Worm (Caenorhabditis elegans) whole organism, L1 larva: Measurements from ENCODE around the gene H28G03.2.

Source experiments
- C16A3.4 ChIP-seq: fragments of 150-350 bp; optimal IDR thresholded peaks from 2 replicates; lab custom pipeline; 2014; ENCODE audit warnings: missing biosample characterization, missing genetic modification characterization
- C34B4.2 ChIP-seq: sonication (generic microtip); optimal IDR thresholded peaks from 2 replicates; lab custom pipeline; 2017; ENCODE audit warnings: mild to moderate bottlenecking, missing genetic modification characterization, missing compliant biosample characterization
- aha-1 ChIP-seq: fragments of 150-350 bp; optimal IDR thresholded peaks from 2 replicates; lab custom pipeline; 2014; ENCODE audit warnings: missing biosample characterization, missing genetic modification characterization
- alr-1 ChIP-seq: fragments of 200-800 bp; sonication (Bioruptor generic); optimal IDR thresholded peaks from 2 replicates; lab custom pipeline; 2018; ENCODE audit warnings: borderline replicate concordance, mild to moderate bottlenecking, missing genetic modification characterization, missing compliant biosample characterization
- blmp-1 ChIP-seq: fragments of 150-350 bp; optimal IDR thresholded peaks from 2 replicates; lab custom pipeline; 2014; ENCODE audit warnings: missing biosample characterization, missing genetic modification characterization
- ceh-63 ChIP-seq: fragments of 200-800 bp; sonication (Bioruptor generic); optimal IDR thresholded peaks from 2 replicates; lab custom pipeline; 2018; ENCODE audit warnings: mild to moderate bottlenecking, missing genetic modification characterization, missing compliant biosample characterization
- ceh-8 ChIP-seq: fragments of 200-800 bp; sonication (Bioruptor generic); optimal IDR thresholded peaks from 2 replicates; lab custom pipeline; 2018; ENCODE audit warnings: mild to moderate bottlenecking, missing genetic modification characterization, moderate library complexity, missing compliant biosample characterization
- ceh-90 ChIP-seq: sonication (generic microtip); optimal IDR thresholded peaks from 2 replicates; lab custom pipeline; 2016; ENCODE audit warnings: missing genetic modification characterization, missing compliant biosample characterization
- dpl-1 ChIP-seq, 3 experiments: fragments of 150-350 bp in 2 of 3; sonication (generic microtip) in 1 of 3; optimal IDR thresholded peaks; 2 replicates each; lab custom pipeline; 2014 to 2017; ENCODE audit warnings: missing biosample characterization in 3 of 3, missing genetic modification characterization in 3 of 3, missing genetic modification reagents in 3 of 3
- dsc-1 ChIP-seq: sonication (generic microtip); optimal IDR thresholded peaks from 2 replicates; lab custom pipeline; 2016; ENCODE audit warnings: mild to moderate bottlenecking, missing genetic modification characterization, missing compliant biosample characterization
- efl-1 ChIP-seq, 4 experiments: fragments of 150-350 bp; optimal IDR thresholded peaks in 3 of 4; peaks in 1 of 4; 1 replicate in 1 of 4; 2 replicates in 3 of 4; lab custom pipeline; 2014; ENCODE audit warnings: missing biosample characterization in 2 of 4, missing genetic modification characterization in 2 of 4, missing genetic modification reagents in 2 of 4
- egl-13 ChIP-seq: sonication (generic microtip); optimal IDR thresholded peaks from 2 replicates; lab custom pipeline; 2016; ENCODE audit warnings: missing genotype, missing genetic modification reagents, missing genetic modification characterization, missing compliant biosample characterization
- elt-2 ChIP-seq: sonication (generic microtip); optimal IDR thresholded peaks from 2 replicates; lab custom pipeline; 2016; ENCODE audit warnings: missing genetic modification characterization, mild to moderate bottlenecking, inconsistent platforms, missing compliant biosample characterization, missing genetic modification reagents
- elt-3 ChIP-seq, 6 experiments: fragments of 150-350 bp in 1 of 6; sonication (generic microtip); optimal IDR thresholded peaks; 2 replicates each; lab custom pipeline; 2017 to 2018; ENCODE audit warnings: missing biosample characterization in 6 of 6, missing genetic modification characterization in 6 of 6, inconsistent platforms in 1 of 6
- fkh-10 ChIP-seq: sonication (generic microtip); optimal IDR thresholded peaks from 2 replicates; lab custom pipeline; 2017; ENCODE audit warnings: missing biosample characterization, missing genetic modification reagents, missing genetic modification characterization
- fkh-4 ChIP-seq: sonication (generic microtip); optimal IDR thresholded peaks from 2 replicates; lab custom pipeline; 2016; ENCODE audit warnings: missing compliant biosample characterization, missing genetic modification characterization, borderline replicate concordance
- fkh-8 ChIP-seq: sonication (generic microtip); optimal IDR thresholded peaks from 2 replicates; lab custom pipeline; 2016; ENCODE audit warnings: mild to moderate bottlenecking, missing genetic modification characterization, missing compliant biosample characterization
- grh-1 ChIP-seq: fragments of 200-800 bp; sonication (Bioruptor generic); IDR thresholded peaks from 2 replicates; pipeline ENCODE4 v1.3.6; 2022; ENCODE audit warnings: missing genetic modification reagents, missing genetic modification characterization, missing compliant biosample characterization
- hlh-17 ChIP-seq: fragments of 200-800 bp; sonication (Bioruptor generic); optimal IDR thresholded peaks from 2 replicates; lab custom pipeline; 2018; ENCODE audit warnings: missing genetic modification characterization, mild to moderate bottlenecking, missing compliant biosample characterization, moderate library complexity, borderline replicate concordance
- hpl-2 ChIP-seq: fragments of 150-350 bp; optimal IDR thresholded peaks from 2 replicates; lab custom pipeline; 2014; ENCODE audit warnings: missing biosample characterization, missing genetic modification reagents, missing genetic modification characterization
- irx-1 ChIP-seq: sonication (generic microtip); optimal IDR thresholded peaks from 2 replicates; lab custom pipeline; 2016; ENCODE audit warnings: missing genetic modification characterization, missing compliant biosample characterization
- lin-14 ChIP-seq: fragments of 200-800 bp; sonication (Bioruptor generic); optimal IDR thresholded peaks from 2 replicates; lab custom pipeline; 2018; ENCODE audit warnings: mild to moderate bottlenecking, missing genetic modification characterization, moderate library complexity, missing compliant biosample characterization
- lin-35 ChIP-seq, 2 experiments: fragments of 150-350 bp; optimal IDR thresholded peaks; 2 replicates each; lab custom pipeline; 2014; ENCODE audit warnings: missing biosample characterization in 2 of 2, missing genetic modification characterization in 2 of 2, missing genetic modification reagents in 2 of 2
- lin-39 ChIP-seq: fragments of 150-350 bp; optimal IDR thresholded peaks from 2 replicates; lab custom pipeline; 2014; ENCODE audit warnings: missing biosample characterization, missing genetic modification reagents, missing genetic modification characterization
- lir-3 ChIP-seq: sonication (generic microtip); optimal IDR thresholded peaks from 2 replicates; lab custom pipeline; 2016; ENCODE audit warnings: mild to moderate bottlenecking, missing genetic modification characterization, moderate library complexity, missing compliant biosample characterization; ENCODE audit not compliant: poor library complexity
- mdl-1 ChIP-seq, 2 experiments: fragments of 150-350 bp; optimal IDR thresholded peaks; 2 replicates each; lab custom pipeline; 2014 to 2017; ENCODE audit warnings: missing biosample characterization in 2 of 2, missing genetic modification characterization in 2 of 2, inconsistent platforms in 1 of 2
- mep-1 ChIP-seq: fragments of 150-350 bp; optimal IDR thresholded peaks from 2 replicates; lab custom pipeline; 2014; ENCODE audit warnings: missing biosample characterization, missing genetic modification characterization
- nhr-19 ChIP-seq: fragments of 200-800 bp; sonication (Bioruptor generic); conservative IDR thresholded peaks from 2 replicates; pipeline ENCODE4 v1.3.6; 2022; ENCODE audit warnings: missing genetic modification characterization, missing compliant biosample characterization
- nhr-20 ChIP-seq: sonication (generic microtip); optimal IDR thresholded peaks from 2 replicates; lab custom pipeline; 2016; ENCODE audit warnings: mild to moderate bottlenecking, missing genetic modification characterization, missing compliant biosample characterization
- nhr-237 ChIP-seq: fragments of 150-350 bp; optimal IDR thresholded peaks from 2 replicates; lab custom pipeline; 2014; ENCODE audit warnings: missing biosample characterization, missing genetic modification characterization
- nhr-47 ChIP-seq: sonication (generic microtip); optimal IDR thresholded peaks from 2 replicates; lab custom pipeline; 2016; ENCODE audit warnings: mild to moderate bottlenecking, missing genetic modification characterization, moderate library complexity, missing compliant biosample characterization
- nhr-76 ChIP-seq: sonication (generic microtip); optimal IDR thresholded peaks from 2 replicates; lab custom pipeline; 2017; ENCODE audit warnings: missing biosample characterization, missing genetic modification characterization
- nhr-84 ChIP-seq: sonication (generic microtip); optimal IDR thresholded peaks from 2 replicates; lab custom pipeline; 2017; ENCODE audit warnings: missing biosample characterization, missing genetic modification characterization
- nhr-85 ChIP-seq: sonication (generic microtip); peaks from one replicate; lab custom pipeline; 2016; ENCODE audit warnings: missing genetic modification characterization, inconsistent platforms, missing compliant biosample characterization
- nhr-90 ChIP-seq: sonication (generic microtip); optimal IDR thresholded peaks from 2 replicates; lab custom pipeline; 2016; ENCODE audit warnings: mild to moderate bottlenecking, missing genetic modification characterization, missing compliant biosample characterization; ENCODE audit not compliant: poor library complexity
- rnt-1 ChIP-seq: sonication (generic microtip); optimal IDR thresholded peaks from 2 replicates; lab custom pipeline; 2016; ENCODE audit warnings: mild to moderate bottlenecking, missing genetic modification characterization, moderate library complexity, missing compliant biosample characterization
- snu-23 ChIP-seq: sonication (generic microtip); optimal IDR thresholded peaks from 2 replicates; lab custom pipeline; 2016; ENCODE audit warnings: missing genetic modification characterization, missing compliant biosample characterization
- sox-4 ChIP-seq: sonication (generic microtip); optimal IDR thresholded peaks from 2 replicates; lab custom pipeline; 2016; ENCODE audit warnings: missing genetic modification characterization, missing compliant biosample characterization
- sup-37 ChIP-seq: fragments of 200-800 bp; sonication (Bioruptor generic); optimal IDR thresholded peaks from 2 replicates; lab custom pipeline; 2018; ENCODE audit warnings: mild to moderate bottlenecking, missing genetic modification characterization, missing compliant biosample characterization
- tbx-2 ChIP-seq: sonication (generic microtip); optimal IDR thresholded peaks from 2 replicates; lab custom pipeline; 2016; ENCODE audit warnings: missing genetic modification characterization, missing compliant biosample characterization
- unc-130 ChIP-seq: fragments of 150-350 bp; optimal IDR thresholded peaks from 2 replicates; lab custom pipeline; 2017; ENCODE audit warnings: missing biosample characterization, missing genetic modification characterization, inconsistent platforms
- unc-62 ChIP-seq: fragments of 150-350 bp; optimal IDR thresholded peaks from 2 replicates; lab custom pipeline; 2014; ENCODE audit warnings: missing biosample characterization, missing genetic modification reagents, missing genetic modification characterization
- unc-98 ChIP-seq: fragments of 200-800 bp; sonication (Bioruptor generic); IDR thresholded peaks from 2 replicates; pipeline ENCODE4 v1.3.6; 2022; ENCODE audit warnings: missing genetic modification characterization, missing compliant biosample characterization
- zag-1 ChIP-seq: fragments of 150-350 bp; optimal IDR thresholded peaks from 2 replicates; lab custom pipeline; 2014; ENCODE audit warnings: missing biosample characterization, missing genetic modification characterization
- zip-4 ChIP-seq: fragments of 200-800 bp; sonication (Bioruptor generic); optimal IDR thresholded peaks from 2 replicates; lab custom pipeline; 2018; ENCODE audit warnings: mild to moderate bottlenecking, missing genetic modification characterization, moderate library complexity, missing compliant biosample characterization
- ztf-11 ChIP-seq, 2 experiments: sonication (generic microtip); optimal IDR thresholded peaks; 2 replicates each; lab custom pipeline; 2016 to 2017; ENCODE audit warnings: missing genetic modification characterization in 2 of 2, missing biosample characterization in 1 of 2, missing compliant biosample characterization in 1 of 2

The H28G03.2 gene

ce11 chrX:5210927-5211655 lies 5.5 kb downstream of the H28G03.2 start:
- TF ChIP-seq alr-1 (tag; lab: Kevin White, UChicago) (no peak), mdl-1 (tag; optimal IDR thresholded peaks at IDR 0.05; lab: Kevin White, UChicago) (no peak), sup-37 (no peak), grh-1 (no peak), ceh-90 (tag; lab: Kevin White, UChicago) (no peak), C16A3.4 (tag; lab: Kevin White, UChicago) (no peak), lin-14 (GFP tag; lab: Kevin White, UChicago) (no peak), dsc-1 (tag; lab: Kevin White, UChicago) (no peak), sox-4 (tag; lab: Kevin White, UChicago) (no peak), blmp-1 (tag; lab: Kevin White, UChicago) (peak; percentile 57), unc-130 (tag; lab: Kevin White, UChicago) (no peak), irx-1 (tag; lab: Kevin White, UChicago) (no peak), nhr-76 (no peak), ceh-8 (GFP tag; lab: Kevin White, UChicago) (no peak), lin-35 (GFP tag; optimal IDR thresholded peaks at IDR 0.05; lab: Kevin White, UChicago) (peak in 1 of 2 experiments; percentile 29), tbx-2 (tag; lab: Kevin White, UChicago) (no peak), rnt-1 (tag; lab: Kevin White, UChicago) (no peak), nhr-20 (tag; lab: Kevin White, UChicago) (peak; percentile 25), elt-2 (tag; lab: Kevin White, UChicago) (no peak), fkh-10 (no peak), nhr-90 (tag; lab: Kevin White, UChicago) (peak; percentile 9), lin-39 (tag; lab: Kevin White, UChicago) (no peak), dpl-1 (GFP tag; optimal IDR thresholded peaks at IDR 0.05; lab: Kevin White, UChicago) (no peak), nhr-237 (tag; lab: Kevin White, UChicago) (no peak), unc-98 (no peak), nhr-85 (tag; lab: Kevin White, UChicago) (peak; percentile 77), unc-62 (no peak), ztf-11 (tag; optimal IDR thresholded peaks at IDR 0.05; lab: Kevin White, UChicago) (no peak), snu-23 (GFP tag; lab: Kevin White, UChicago) (no peak), nhr-19 (GFP tag; lab: Robert Waterston, UW) (peak; percentile 21; the same call in 1 of the 2 replicates), fkh-8 (tag; lab: Kevin White, UChicago) (no peak), mep-1 (tag; lab: Kevin White, UChicago) (no peak)
- TF ChIP-seq, all 84 proteins: peak for 6

- TF ChIP-seq lin-14 (GFP tag; lab: Kevin White, UChicago) = peak; percentile 29
- TF ChIP-seq fkh-8 (tag; lab: Kevin White, UChicago) = no peak
- peak; percentile 39 for TF ChIP-seq blmp-1 (tag; lab: Kevin White, UChicago)
- TF ChIP-seq egl-13 = no peak
- peak; percentile 39 for TF ChIP-seq nhr-20 (tag; lab: Kevin White, UChicago)
- TF ChIP-seq elt-3 (tag; optimal IDR thresholded peaks at IDR 0.05; lab: Kevin White, UChicago) = peak in 1 of 6 experiments; percentile 35
- peak; percentile 18 for TF ChIP-seq snu-23 (GFP tag; lab: Kevin White, UChicago)
- TF ChIP-seq nhr-84 (tag; lab: Kevin White, UChicago) = no peak
Measured at ce11 chrX:5213032-5213431, 7.5 kb downstream of the H28G03.2 start.

ce11 chrX:5213565-5213964 lies 8.0 kb downstream of the H28G03.2 start:
- no peak for TF ChIP-seq mdl-1 (tag; optimal IDR thresholded peaks at IDR 0.05; lab: Kevin White, UChicago)
- TF ChIP-seq efl-1 (optimal IDR thresholded peaks at IDR 0.05; lab: Kevin White, UChicago) = no peak
- TF ChIP-seq efl-1 (GFP tag; optimal IDR thresholded peaks at IDR 0.05 in 1 of 2; lab: Kevin White, UChicago) = peak in 1 of 2 experiments; percentile 80
- TF ChIP-seq ceh-8 (GFP tag; lab: Kevin White, UChicago) = no peak
- no peak for TF ChIP-seq C34B4.2 (tag; lab: Kevin White, UChicago)
- no peak for TF ChIP-seq zip-4 (GFP tag; lab: Kevin White, UChicago)
- no peak for TF ChIP-seq aha-1 (tag; lab: Kevin White, UChicago)
- no peak for TF ChIP-seq zag-1 (tag; lab: Kevin White, UChicago)
- peak; percentile 54 for TF ChIP-seq nhr-20 (tag; lab: Kevin White, UChicago)
- TF ChIP-seq nhr-85 (tag; lab: Kevin White, UChicago) = peak; percentile 65
- TF ChIP-seq lin-39 (tag; lab: Kevin White, UChicago) = no peak
- no peak for TF ChIP-seq nhr-47 (tag; lab: Kevin White, UChicago)
- no peak for TF ChIP-seq fkh-4 (tag; lab: Kevin White, UChicago)
- TF ChIP-seq hpl-2 (GFP tag; lab: Kevin White, UChicago) = no peak
- TF ChIP-seq hlh-17 (GFP tag; lab: Kevin White, UChicago) = no peak
- TF ChIP-seq lir-3 (tag; lab: Kevin White, UChicago) = no peak
- TF ChIP-seq nhr-76 = no peak
- TF ChIP-seq ceh-63 (GFP tag; lab: Kevin White, UChicago) = no peak
